Worm (Caenorhabditis elegans): ENCODE data around the gene Y22D7AL.9.

DNA sequence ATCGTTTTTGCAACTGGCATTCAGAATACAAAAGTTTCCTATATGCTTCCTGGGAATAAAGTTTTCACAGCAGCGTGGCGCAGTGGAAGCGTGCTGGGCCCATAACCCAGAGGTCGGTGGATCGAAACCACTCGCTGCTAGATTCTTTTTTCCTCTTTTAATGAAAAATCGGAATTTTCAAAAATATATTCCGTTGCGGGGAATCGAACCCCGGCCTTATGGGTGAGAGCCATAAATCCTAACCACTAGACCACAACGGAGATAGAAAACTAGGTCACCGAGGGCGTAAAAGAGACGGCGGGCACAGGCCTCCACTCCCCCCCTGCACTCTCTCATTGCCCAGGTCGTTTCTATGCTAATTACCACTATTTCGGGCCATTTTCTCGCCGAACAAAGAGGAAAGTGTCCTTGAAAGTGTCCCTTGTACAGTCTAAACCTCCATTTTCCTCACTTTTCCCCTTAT lies 9.3 kb downstream of the Y22D7AL.9 start, which contains the start of gene Y22D7AL.6:
- peak; percentile 75 for TF ChIP-seq F13C5.2 (tag; optimal IDR thresholded peaks at IDR 0.05)
- peak; percentile 89 for TF ChIP-seq sea-1 (GFP tag; conservative IDR thresholded peaks at IDR 0.05)
- TF ChIP-seq ceh-13 (GFP tag; optimal IDR thresholded peaks at IDR 0.05), result peak; percentile 72
- TF ChIP-seq ama-1 (optimal IDR thresholded peaks at IDR 0.05), result no peak
- peak; percentile 92 for TF ChIP-seq pes-1 (GFP tag; IDR thresholded peaks at IDR 0.05)
- TF ChIP-seq hmbx-1 (tag; optimal IDR thresholded peaks at IDR 0.05), result peak; percentile 64
- peak; percentile 88 for TF ChIP-seq flt-1 (GFP tag; IDR thresholded peaks at IDR 0.05)
- peak; percentile 69 for TF ChIP-seq hnd-1 (tag; optimal IDR thresholded peaks at IDR 0.05)
- TF ChIP-seq ceh-36 (tag; optimal IDR thresholded peaks at IDR 0.05), result peak; percentile 82
- TF ChIP-seq tra-4 (tag; optimal IDR thresholded peaks at IDR 0.05), result peak; percentile 72
- TF ChIP-seq scrt-1 (GFP tag; IDR thresholded peaks at IDR 0.05), result peak; percentile 93

Measured in whole organism, early embryonic.